Fruit fly (Drosophila melanogaster) whole organism, adult: ENCODE measurements around the gene Gyc89Db.

Experiments
- CG12768 ChIP-seq: fragments of 200-800 bp; sonication (Bioruptor generic); optimal IDR thresholded peaks from 2 replicates; lab custom pipeline; 2017; ENCODE audit warnings: missing biosample characterization, missing genetic modification characterization, mild to moderate bottlenecking, moderate library complexity, missing genetic modification reagents
- CG14711 ChIP-seq: fragments of 200-800 bp; sonication (Bioruptor generic); optimal IDR thresholded peaks from 2 replicates; lab custom pipeline; 2018; ENCODE audit warnings: missing biosample characterization, mild to moderate bottlenecking, missing genetic modification characterization, moderate library complexity
- CG33017 ChIP-seq: fragments of 200-800 bp; sonication (Bioruptor generic); optimal IDR thresholded peaks from 2 replicates; lab custom pipeline; 2018; ENCODE audit warnings: missing biosample characterization, mild to moderate bottlenecking, missing genetic modification characterization, moderate library complexity
- CG5204 ChIP-seq: fragments of 200-800 bp; sonication (Bioruptor generic); optimal IDR thresholded peaks from 2 replicates; lab custom pipeline; 2016; ENCODE audit warnings: missing biosample characterization, missing genetic modification characterization
- CG7045 ChIP-seq: fragments of 200-800 bp; sonication (Bioruptor generic); optimal IDR thresholded peaks from 2 replicates; lab custom pipeline; 2017; ENCODE audit warnings: missing biosample characterization, mild to moderate bottlenecking, missing genetic modification characterization
- Clk ChIP-seq: fragments of 200-800 bp; sonication (Bioruptor generic); optimal IDR thresholded peaks from 2 replicates; lab custom pipeline; 2017; ENCODE audit warnings: missing biosample characterization, missing genetic modification characterization
- Mnt ChIP-seq: fragments of 200-800 bp; sonication (Bioruptor generic); optimal IDR thresholded peaks from 2 replicates; lab custom pipeline; 2016; ENCODE audit warnings: missing biosample characterization, mild to moderate bottlenecking, missing genetic modification characterization
- cic ChIP-seq: fragments of 200-800 bp; sonication (Bioruptor generic); optimal IDR thresholded peaks from 2 replicates; lab custom pipeline; 2017; ENCODE audit warnings: missing biosample characterization, mild to moderate bottlenecking, missing genetic modification characterization, moderate library complexity
- cnc ChIP-seq, 2 experiments: fragments of >200 bp; optimal IDR thresholded peaks; 2 replicates each; lab custom pipeline; 2017
- kay ChIP-seq: fragments of 200-800 bp; sonication (Bioruptor generic); peaks from one replicate; lab custom pipeline; 2016; ENCODE audit warnings: missing biosample characterization, missing genetic modification characterization, borderline replicate concordance
- tj ChIP-seq: fragments of 200-800 bp; sonication (Bioruptor generic); optimal IDR thresholded peaks from 3 replicates; lab custom pipeline; 2017; ENCODE audit warnings: missing biosample characterization, mild to moderate bottlenecking, missing genetic modification characterization, moderate library complexity

- TF ChIP-seq kay (GFP tag; lab: Kevin White, UChicago) (no peak), CG14711 (tag; lab: Kevin White, UChicago) (no peak), CG12768 (GFP tag; lab: Kevin White, UChicago) (no peak), cnc (optimal IDR thresholded peaks at IDR 0.05; lab: Kevin White, UChicago) (no peak), Mnt (GFP tag; lab: Kevin White, UChicago) (no peak), cic (no peak), CG33017 (no peak), CG5204 (GFP tag; lab: Kevin White, UChicago) (no peak), tj (GFP tag; lab: Kevin White, UChicago) (no peak), Clk (GFP tag; lab: Kevin White, UChicago) (no peak), CG7045 (no peak)
Measured at dm6 chr3R:16468556-16468955, 8.4 kb upstream of the Gyc89Db start.
